Fruit fly (Drosophila melanogaster) whole organism, embryonic: ENCODE results near the gene temp.

Experiments used
- Awh ChIP-seq: fragments of 200-800 bp; sonication (Bioruptor generic); IDR thresholded peaks from 2 replicates; pipeline ENCODE4, ENCODE4 v1.3.6; 2022; ENCODE audit warnings: missing biosample characterization, missing genetic modification characterization
- Blimp-1 ChIP-seq: fragments of 200-800 bp; sonication (Bioruptor generic); optimal IDR thresholded peaks from 3 replicates; lab custom pipeline; 2018; ENCODE audit warnings: missing biosample characterization, missing genetic modification characterization, mild to moderate bottlenecking, moderate library complexity, missing genetic modification reagents
- CG10321 ChIP-seq: fragments of 200-800 bp; sonication (Bioruptor generic); IDR thresholded peaks from 2 replicates; pipeline ENCODE4 v1.3.6; 2022; ENCODE audit warnings: missing biosample characterization, missing genetic modification characterization
- CG10366 ChIP-seq: fragments of 200-800 bp; sonication (Bioruptor generic); IDR thresholded peaks from 2 replicates; pipeline ENCODE4 v1.3.6; 2022; ENCODE audit warnings: missing biosample characterization, missing genetic modification characterization
- CG10543 ChIP-seq: fragments of 200-800 bp; sonication (Bioruptor generic); optimal IDR thresholded peaks from 3 replicates; lab custom pipeline; 2017; ENCODE audit warnings: missing biosample characterization, mild to moderate bottlenecking, missing genetic modification characterization, moderate library complexity
- CG11696 ChIP-seq: fragments of 200-800 bp; sonication (Bioruptor generic); IDR thresholded peaks from 2 replicates; pipeline ENCODE4 v1.3.6; 2022; ENCODE audit warnings: missing biosample characterization, missing genetic modification characterization
- CG12104 ChIP-seq: fragments of 200-800 bp; sonication (Bioruptor generic); optimal IDR thresholded peaks from 3 replicates; lab custom pipeline; 2016; ENCODE audit warnings: missing biosample characterization, missing genetic modification characterization
- CG12236 ChIP-seq: fragments of 200-800 bp; sonication (Bioruptor generic); optimal IDR thresholded peaks from 2 replicates; lab custom pipeline; 2016; ENCODE audit warnings: missing biosample characterization, missing genetic modification characterization
- CG12391 ChIP-seq: fragments of 200-800 bp; sonication (Bioruptor generic); optimal IDR thresholded peaks from 3 replicates; lab custom pipeline; 2018; ENCODE audit warnings: missing biosample characterization, mild to moderate bottlenecking, missing genetic modification characterization, moderate library complexity
- CG12769 ChIP-seq: fragments of 200-800 bp; sonication (Bioruptor generic); optimal IDR thresholded peaks from 2 replicates; lab custom pipeline; 2019; ENCODE audit warnings: missing biosample characterization, mild to moderate bottlenecking, missing genetic modification characterization, moderate library complexity
- CG15011 ChIP-seq: fragments of 200-800 bp; sonication (Bioruptor generic); optimal IDR thresholded peaks from 3 replicates; lab custom pipeline; 2018; ENCODE audit warnings: missing biosample characterization, mild to moderate bottlenecking, missing genetic modification characterization
- CG1792 ChIP-seq: fragments of 200-800 bp; sonication (Bioruptor generic); optimal IDR thresholded peaks from 2 replicates; lab custom pipeline; 2016; ENCODE audit warnings: missing biosample characterization, missing genetic modification characterization
- CG42726 ChIP-seq: fragments of 200-800 bp; sonication (Bioruptor generic); IDR thresholded peaks from 2 replicates; pipeline ENCODE4 v1.3.6; 2022; ENCODE audit warnings: missing biosample characterization, missing genetic modification characterization; ENCODE audit not compliant: partially characterized antibody
- CG4282 ChIP-seq: fragments of 200-800 bp; sonication (Bioruptor generic); optimal IDR thresholded peaks from 2 replicates; lab custom pipeline; 2016; ENCODE audit warnings: missing biosample characterization, missing genetic modification characterization
- CG6854 ChIP-seq: fragments of 200-800 bp; sonication (Bioruptor generic); optimal IDR thresholded peaks from 3 replicates; lab custom pipeline; 2017; ENCODE audit warnings: missing biosample characterization, mild to moderate bottlenecking, missing genetic modification characterization
- CG7928 ChIP-seq: fragments of 200-800 bp; sonication (Bioruptor generic); optimal IDR thresholded peaks from 2 replicates; lab custom pipeline; 2017; ENCODE audit warnings: missing biosample characterization, mild to moderate bottlenecking, missing genetic modification characterization
- CG8290 ChIP-seq, 3 experiments: fragments of 200-800 bp; sonication (Bioruptor generic); optimal IDR thresholded peaks; 2 replicates each; lab custom pipeline; 2016 to 2019; ENCODE audit warnings: missing biosample characterization in 3 of 3, missing genetic modification characterization in 3 of 3, mild to moderate bottlenecking in 2 of 3, moderate library complexity in 1 of 3
- Deaf1 ChIP-seq: fragments of 200-800 bp; optimal IDR thresholded peaks from 3 replicates; lab custom pipeline; 2019; ENCODE audit warnings: missing biosample characterization, mild to moderate bottlenecking, missing genetic modification characterization, moderate library complexity
- E2f2 ChIP-seq: fragments of 200-800 bp; sonication (Bioruptor generic); IDR thresholded peaks from 2 replicates; pipeline ENCODE4 v1.3.6; 2022; ENCODE audit warnings: missing biosample characterization, missing genetic modification characterization
- Hr3 ChIP-seq: fragments of 200-800 bp; sonication (Bioruptor generic); optimal IDR thresholded peaks from 3 replicates; lab custom pipeline; 2016; ENCODE audit warnings: missing biosample characterization, missing genetic modification characterization
- Lim3 ChIP-seq: fragments of 200-800 bp; sonication (Bioruptor generic); IDR thresholded peaks from 2 replicates; pipeline ENCODE4 v1.3.6; 2022; ENCODE audit warnings: missing biosample characterization, missing genetic modification characterization
- Med ChIP-seq: fragments of 200-800 bp; sonication (Bioruptor generic); peaks from one replicate; lab custom pipeline; 2016; ENCODE audit warnings: missing biosample characterization, missing genetic modification characterization, mild to moderate bottlenecking, inconsistent platforms, moderate library complexity
- Meics ChIP-seq: fragments of 200-800 bp; sonication (Bioruptor generic); optimal IDR thresholded peaks from 2 replicates; lab custom pipeline; 2017; ENCODE audit warnings: missing biosample characterization, mild to moderate bottlenecking, missing genetic modification characterization
- Nf-YA ChIP-seq: fragments of 200-800 bp; sonication (Bioruptor generic); IDR thresholded peaks from 2 replicates; pipeline ENCODE4 v1.3.6; 2022; ENCODE audit warnings: missing biosample characterization, missing genetic modification characterization
- Optix ChIP-seq: fragments of 200-800 bp; sonication (Bioruptor generic); IDR thresholded peaks from 3 replicates; pipeline ENCODE4 v1.3.6; 2022; ENCODE audit warnings: missing biosample characterization, missing genetic modification characterization
- amos ChIP-seq: fragments of 200-800 bp; sonication (Bioruptor generic); IDR thresholded peaks from 2 replicates; pipeline ENCODE4 v1.3.6; 2022; ENCODE audit warnings: missing biosample characterization, missing genetic modification characterization; ENCODE audit not compliant: partially characterized antibody
- bab2 ChIP-seq: fragments of 200-800 bp; sonication (Bioruptor generic); optimal IDR thresholded peaks from 2 replicates; lab custom pipeline; 2016; ENCODE audit warnings: missing biosample characterization, missing genetic modification characterization
- crol ChIP-seq: fragments of 200-800 bp; sonication (Bioruptor generic); IDR thresholded peaks from 2 replicates; pipeline ENCODE4 v1.3.6; 2022; ENCODE audit warnings: missing biosample characterization, missing genetic modification characterization
- ems ChIP-seq: fragments of 200-800 bp; sonication (Bioruptor generic); optimal IDR thresholded peaks from 3 replicates; lab custom pipeline; 2016; ENCODE audit warnings: missing biosample characterization, missing genetic modification characterization
- exex ChIP-seq: fragments of 200-800 bp; sonication (Bioruptor generic); optimal IDR thresholded peaks from 4 replicates; lab custom pipeline; 2018; ENCODE audit warnings: missing biosample characterization, mild to moderate bottlenecking, missing genetic modification characterization, moderate library complexity
- ftz-f1 ChIP-seq: fragments of 200-800 bp; sonication (Bioruptor generic); optimal IDR thresholded peaks from 2 replicates; lab custom pipeline; 2016; ENCODE audit warnings: missing biosample characterization, missing genetic modification characterization
- hb ChIP-seq: fragments of 200-800 bp; sonication (Bioruptor generic); IDR thresholded peaks from 3 replicates; pipeline ENCODE4 v1.3.6; 2022; ENCODE audit warnings: missing biosample characterization, missing genetic modification characterization; ENCODE audit not compliant: partially characterized antibody
- luna ChIP-seq: fragments of 200-800 bp; sonication (Bioruptor generic); optimal IDR thresholded peaks from 2 replicates; lab custom pipeline; 2016; ENCODE audit warnings: missing biosample characterization, missing genetic modification characterization
- mirr ChIP-seq: fragments of 200-800 bp; sonication (Bioruptor generic); optimal IDR thresholded peaks from 3 replicates; lab custom pipeline; 2018; ENCODE audit warnings: missing biosample characterization, mild to moderate bottlenecking, missing genetic modification characterization
- otp ChIP-seq: fragments of 200-800 bp; sonication (Bioruptor generic); IDR thresholded peaks from 3 replicates; pipeline ENCODE4, ENCODE4 v1.3.6; 2022; ENCODE audit warnings: missing biosample characterization, missing genetic modification characterization
- pita ChIP-seq: fragments of 200-800 bp; sonication (Bioruptor generic); optimal IDR thresholded peaks from 2 replicates; lab custom pipeline; 2017; ENCODE audit warnings: missing biosample characterization, mild to moderate bottlenecking, missing genetic modification characterization
- pzg ChIP-seq: fragments of 200-800 bp; sonication (Bioruptor generic); optimal IDR thresholded peaks from 3 replicates; lab custom pipeline; 2018; ENCODE audit warnings: missing biosample characterization, mild to moderate bottlenecking, missing genetic modification characterization, moderate library complexity
- ranshi ChIP-seq: fragments of 200-800 bp; sonication (Bioruptor generic); IDR thresholded peaks from 2 replicates; pipeline ENCODE4 v1.3.6; 2022; ENCODE audit warnings: missing biosample characterization, missing genetic modification characterization
- sd ChIP-seq: fragments of 200-800 bp; sonication (Bioruptor generic); optimal IDR thresholded peaks from 3 replicates; lab custom pipeline; 2018; ENCODE audit warnings: missing biosample characterization, mild to moderate bottlenecking, missing genetic modification characterization, moderate library complexity
- sisA ChIP-seq: fragments of 200-800 bp; sonication (Bioruptor generic); IDR thresholded peaks from 2 replicates; pipeline ENCODE4 v1.3.6; 2022; ENCODE audit warnings: missing biosample characterization, missing genetic modification characterization
- sob ChIP-seq: fragments of 200-800 bp; sonication (Bioruptor generic); IDR thresholded peaks from 2 replicates; pipeline ENCODE4 v1.3.6; 2022; ENCODE audit warnings: missing biosample characterization, missing genetic modification characterization
- sr ChIP-seq: fragments of 200-800 bp; sonication (Bioruptor generic); IDR thresholded peaks from 3 replicates; pipeline ENCODE4 v1.3.6; 2022; ENCODE audit warnings: missing biosample characterization, missing genetic modification characterization
- sug ChIP-seq: fragments of 200-800 bp; optimal IDR thresholded peaks from 2 replicates; lab custom pipeline; 2019; ENCODE audit warnings: missing biosample characterization, mild to moderate bottlenecking, missing genetic modification characterization, moderate library complexity
- tna ChIP-seq: fragments of 200-800 bp; sonication (Bioruptor generic); IDR thresholded peaks from 2 replicates; pipeline ENCODE4 v1.3.6; 2022; ENCODE audit warnings: missing biosample characterization, missing genetic modification characterization; ENCODE audit not compliant: partially characterized antibody
- toy ChIP-seq: fragments of 200-800 bp; sonication (Bioruptor generic); IDR thresholded peaks from 2 replicates; pipeline ENCODE4 v1.3.6; 2022; ENCODE audit warnings: missing biosample characterization, missing genetic modification characterization
- unpg ChIP-seq: fragments of 200-800 bp; sonication (Bioruptor generic); optimal IDR thresholded peaks from 3 replicates; lab custom pipeline; 2018; ENCODE audit warnings: missing biosample characterization, mild to moderate bottlenecking, missing genetic modification characterization, moderate library complexity
- vnd ChIP-seq: fragments of 200-800 bp; sonication (Bioruptor generic); IDR thresholded peaks from 3 replicates; pipeline ENCODE4 v1.3.6; 2022; ENCODE audit warnings: missing biosample characterization, missing genetic modification characterization; ENCODE audit not compliant: partially characterized antibody
- z ChIP-seq: fragments of 200-800 bp; sonication (Bioruptor generic); IDR thresholded peaks from 3 replicates; pipeline ENCODE4 v1.3.6; 2022; ENCODE audit warnings: missing biosample characterization, missing genetic modification characterization

temp gene

DNA sequence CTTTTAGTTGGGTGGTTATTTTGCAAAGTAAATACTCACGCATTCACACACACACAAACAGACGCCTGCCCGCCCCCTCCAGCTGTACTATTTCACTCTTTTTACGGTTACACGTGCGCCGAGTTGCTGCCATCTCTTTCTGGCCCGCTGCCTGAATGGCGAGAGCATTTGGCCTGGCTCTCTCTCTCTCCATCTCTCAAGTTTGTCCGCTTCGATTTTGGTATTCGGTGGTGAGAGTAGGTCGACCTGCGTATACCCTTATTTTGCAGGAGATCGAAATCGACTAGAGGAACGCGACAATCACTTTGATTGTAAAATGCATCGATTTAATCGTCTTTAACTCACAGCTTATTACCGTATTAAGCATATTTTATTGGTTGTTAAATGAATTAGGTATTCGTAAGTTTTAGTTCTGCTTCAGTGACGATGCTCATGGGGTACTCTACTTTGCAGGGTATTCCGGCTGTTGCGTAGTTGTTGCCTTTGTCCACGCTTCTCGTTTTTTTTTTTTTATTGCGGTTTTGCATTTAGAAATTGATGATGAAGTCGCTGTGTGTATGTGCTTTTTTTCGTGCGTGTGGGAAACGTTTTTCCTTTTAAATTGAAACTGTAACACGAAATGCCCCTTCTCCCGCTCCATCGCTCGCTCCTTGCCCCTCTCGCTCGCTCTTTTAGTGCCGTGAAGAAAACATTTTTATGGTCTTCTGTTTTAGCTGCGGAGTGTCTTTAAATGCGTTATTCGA lies 41.6 kb upstream of the temp start (continued):
- TF ChIP-seq otp (GFP tag; lab: Robert Waterston, UW) (peak; percentile 70; the same call in 1 of the 3 replicates), CG4282 (GFP tag; lab: Kevin White, UChicago) (peak; percentile 85), pita (GFP tag; lab: Kevin White, UChicago) (no peak), Awh (GFP tag; lab: Robert Waterston, UW) (peak; percentile 82), CG12236 (GFP tag; lab: Kevin White, UChicago) (peak; percentile 87), hb (GFP tag; lab: Robert Waterston, UW) (no peak), E2f2 (GFP tag; lab: Robert Waterston, UW) (peak; percentile 71), amos (GFP tag; lab: Robert Waterston, UW) (no peak), sisA (GFP tag; lab: Robert Waterston, UW) (peak; percentile 86), CG12391 (peak; percentile 89), Deaf1 (tag; lab: Kevin White, UChicago) (peak; percentile 66), CG10321 (GFP tag; lab: Robert Waterston, UW) (peak; percentile 70; the same call in 1 of the 2 replicates), CG12769 (peak; percentile 94), sr (0 out of 3 replicates have a peak, but pooled peaks have one; percentile 11), ranshi (peak; percentile 83), luna (GFP tag; lab: Kevin White, UChicago) (peak; percentile 53), CG15011 (GFP tag; lab: Kevin White, UChicago) (peak; percentile 75), bab2 (GFP tag; lab: Kevin White, UChicago) (peak; percentile 88), Blimp-1 (GFP tag; lab: Kevin White, UChicago) (peak; percentile 79), CG12104 (GFP tag; lab: Kevin White, UChicago) (no peak), Lim3 (GFP tag; lab: Robert Waterston, UW) (0 out of 2 replicates have a peak, but pooled peaks have one; percentile 22), Hr3 (peak; percentile 86), pzg (GFP tag; lab: Kevin White, UChicago) (no peak), CG1792 (GFP tag; lab: Kevin White, UChicago) (peak; percentile 90), CG6854 (GFP tag; lab: Kevin White, UChicago) (peak; percentile 87), CG42726 (GFP tag; lab: Robert Waterston, UW) (no peak)

DNA sequence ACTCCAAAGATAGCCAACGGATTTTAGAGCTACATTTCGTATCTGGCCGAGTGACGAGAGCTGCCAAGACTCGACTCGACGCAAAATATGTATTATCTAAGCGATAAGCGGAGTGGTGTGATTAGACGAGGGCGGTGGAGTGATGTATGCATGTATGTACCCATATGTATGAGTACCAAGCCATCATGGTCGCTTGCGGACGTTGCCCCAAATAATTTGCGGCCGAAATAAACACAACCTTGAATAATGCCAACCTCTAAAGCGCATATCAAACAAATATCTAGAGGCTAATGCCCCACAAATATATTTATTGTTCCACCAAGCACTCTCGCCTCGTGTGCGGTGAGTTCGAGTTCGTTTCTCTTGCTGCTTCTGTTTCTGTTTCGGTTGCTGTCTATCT lies 40.6 kb upstream of the temp start:
- TF ChIP-seq Optix (GFP tag; lab: Robert Waterston, UW) = no peak
- TF ChIP-seq CG8290 (GFP tag; optimal IDR thresholded peaks at IDR 0.05; lab: Kevin White, UChicago) = no peak
- TF ChIP-seq CG8290 (tag; optimal IDR thresholded peaks at IDR 0.05; lab: Kevin White, UChicago) = peak in 1 of 2 experiments; percentile 19
- TF ChIP-seq exex (tag; lab: Kevin White, UChicago) = peak; percentile 47
- TF ChIP-seq tna = no peak
- TF ChIP-seq z = 0 out of 3 replicates have a peak, but pooled peaks have one; percentile 4
- TF ChIP-seq CG11696 (GFP tag; lab: Robert Waterston, UW) = 0 out of 2 replicates have a peak, but pooled peaks have one; percentile 18
- TF ChIP-seq unpg (GFP tag; lab: Kevin White, UChicago) = no peak
- TF ChIP-seq crol (GFP tag; lab: Robert Waterston, UW) = 0 out of 2 replicates have a peak, but pooled peaks have one; percentile 6
- TF ChIP-seq sd = peak; percentile 40
- TF ChIP-seq sug (tag; lab: Kevin White, UChicago) = no peak
- TF ChIP-seq Nf-YA = no peak
- TF ChIP-seq vnd (GFP tag; lab: Robert Waterston, UW) = no peak
- no peak for TF ChIP-seq CG7928 (GFP tag; lab: Kevin White, UChicago)
- no peak for TF ChIP-seq ems (GFP tag; lab: Kevin White, UChicago)
- peak; percentile 73 for TF ChIP-seq Med (GFP tag; lab: Kevin White, UChicago)
- TF ChIP-seq CG10543 (GFP tag; lab: Kevin White, UChicago) = peak; percentile 42
- TF ChIP-seq Deaf1 (tag; lab: Kevin White, UChicago) = no peak
- TF ChIP-seq Meics (GFP tag; lab: Kevin White, UChicago) = peak; percentile 8
- TF ChIP-seq ftz-f1 = peak; percentile 70
- no peak for TF ChIP-seq sob
- TF ChIP-seq mirr (GFP tag; lab: Kevin White, UChicago) = peak; percentile 66
- TF ChIP-seq ranshi = no peak
- no peak for TF ChIP-seq toy (GFP tag; lab: Robert Waterston, UW)
- TF ChIP-seq CG10366 = no peak
